Fruit fly (Drosophila melanogaster) whole organism, embryonic: ENCODE measurements around the gene SsRbeta.
A peak's percentile ranks its signal among the peaks of the same experiment; 100 is the strongest.

Experiments used
- Antp ChIP-seq: fragments of 200-800 bp; sonication (Bioruptor generic); optimal IDR thresholded peaks from 3 replicates; lab custom pipeline; 2016; ENCODE audit warnings: missing biosample characterization, missing genetic modification characterization
- CG10654 ChIP-seq: fragments of 200-800 bp; sonication (Bioruptor generic); optimal IDR thresholded peaks from 2 replicates; lab custom pipeline; 2016; ENCODE audit warnings: missing biosample characterization, missing genetic modification characterization
- CG11085 ChIP-seq: fragments of 200-800 bp; sonication (Bioruptor generic); IDR thresholded peaks from 2 replicates; pipeline ENCODE4 v1.3.6; 2022; ENCODE audit warnings: missing biosample characterization, missing genetic modification characterization
- CG12236 ChIP-seq: fragments of 200-800 bp; sonication (Bioruptor generic); optimal IDR thresholded peaks from 2 replicates; lab custom pipeline; 2016; ENCODE audit warnings: missing biosample characterization, missing genetic modification characterization
- CG13296 ChIP-seq: fragments of 200-800 bp; sonication (Bioruptor generic); optimal IDR thresholded peaks from 3 replicates; lab custom pipeline; 2018; ENCODE audit warnings: missing biosample characterization, mild to moderate bottlenecking, missing genetic modification characterization
- CG16815 ChIP-seq: fragments of 200-800 bp; sonication (Bioruptor generic); optimal IDR thresholded peaks from 3 replicates; lab custom pipeline; 2017; ENCODE audit warnings: missing biosample characterization, mild to moderate bottlenecking, missing genetic modification characterization
- CG17802 ChIP-seq: fragments of 200-800 bp; sonication (Bioruptor generic); optimal IDR thresholded peaks from 2 replicates; lab custom pipeline; 2018; ENCODE audit warnings: missing biosample characterization, mild to moderate bottlenecking, missing genetic modification characterization, moderate library complexity
- CG18476 ChIP-seq: fragments of 200-800 bp; sonication (Bioruptor generic); optimal IDR thresholded peaks from 2 replicates; lab custom pipeline; 2016; ENCODE audit warnings: missing biosample characterization, mild to moderate bottlenecking, missing genetic modification characterization
- CG18764 ChIP-seq: fragments of 200-800 bp; sonication (Bioruptor generic); optimal IDR thresholded peaks from 3 replicates; lab custom pipeline; 2016; ENCODE audit warnings: missing biosample characterization, missing genetic modification characterization
- CG2129 ChIP-seq: fragments of 200-800 bp; sonication (Bioruptor generic); IDR thresholded peaks from 2 replicates; pipeline ENCODE4 v1.3.6; 2022; ENCODE audit warnings: missing biosample characterization, missing genetic modification characterization; ENCODE audit not compliant: partially characterized antibody
- CG2199 ChIP-seq: fragments of 200-800 bp; sonication (Bioruptor generic); IDR thresholded peaks from 3 replicates; pipeline ENCODE4 v1.3.6; 2022; ENCODE audit warnings: missing biosample characterization, missing genetic modification characterization
- CG32532 ChIP-seq: fragments of 200-800 bp; sonication (Bioruptor generic); IDR thresholded peaks from 2 replicates; pipeline ENCODE4 v1.3.6; 2022; ENCODE audit warnings: missing biosample characterization, missing genetic modification characterization
- CG33557 ChIP-seq: fragments of 200-800 bp; sonication (Bioruptor generic); optimal IDR thresholded peaks from 2 replicates; lab custom pipeline; 2019; ENCODE audit warnings: missing biosample characterization, mild to moderate bottlenecking, missing genetic modification characterization, moderate library complexity
- CG34422 ChIP-seq: fragments of 200-800 bp; sonication (Bioruptor generic); IDR thresholded peaks from 3 replicates; pipeline ENCODE4 v1.3.6; 2022; ENCODE audit warnings: missing biosample characterization, missing genetic modification characterization
- CG3847 ChIP-seq: fragments of 200-800 bp; sonication (Bioruptor generic); IDR thresholded peaks from 2 replicates; pipeline ENCODE4 v1.3.6; 2022; ENCODE audit warnings: missing biosample characterization, missing genetic modification characterization
- CG7357 ChIP-seq: fragments of 200-800 bp; sonication (Bioruptor generic); IDR thresholded peaks from 3 replicates; pipeline ENCODE4 v1.3.6; 2022; ENCODE audit warnings: missing biosample characterization, missing genetic modification characterization
- CG8281 ChIP-seq: fragments of 200-800 bp; sonication (Bioruptor generic); optimal IDR thresholded peaks from 2 replicates; lab custom pipeline; 2018; ENCODE audit warnings: missing biosample characterization, mild to moderate bottlenecking, missing genetic modification characterization, moderate library complexity
- CG8924 ChIP-seq: fragments of 200-800 bp; optimal IDR thresholded peaks from 3 replicates; lab custom pipeline; 2019; ENCODE audit warnings: missing biosample characterization, mild to moderate bottlenecking, missing genetic modification characterization, moderate library complexity
- CG9609 ChIP-seq: fragments of 200-800 bp; sonication (Bioruptor generic); optimal IDR thresholded peaks from 3 replicates; lab custom pipeline; 2016; ENCODE audit warnings: missing biosample characterization, missing genetic modification characterization
- CG9876 ChIP-seq: fragments of 200-800 bp; sonication (Bioruptor generic); optimal IDR thresholded peaks from 2 replicates; lab custom pipeline; 2016; ENCODE audit warnings: missing biosample characterization, missing genetic modification characterization
- Dek ChIP-seq: fragments of 200-800 bp; sonication (Bioruptor generic); optimal IDR thresholded peaks from 3 replicates; lab custom pipeline; 2019; ENCODE audit warnings: missing biosample characterization, mild to moderate bottlenecking, missing genetic modification characterization, moderate library complexity
- Doc3 ChIP-seq: fragments of 200-800 bp; sonication (Bioruptor generic); IDR thresholded peaks from 3 replicates; pipeline ENCODE4 v1.3.6; 2022; ENCODE audit warnings: missing biosample characterization, missing genetic modification characterization; ENCODE audit not compliant: partially characterized antibody
- Mes4 ChIP-seq: fragments of 200-800 bp; sonication (Bioruptor generic); optimal IDR thresholded peaks from 2 replicates; lab custom pipeline; 2016; ENCODE audit warnings: missing biosample characterization, missing genetic modification characterization
- Poxn ChIP-seq: fragments of 200-800 bp; sonication (Bioruptor generic); IDR thresholded peaks from 2 replicates; pipeline ENCODE4 v1.3.6; 2022; ENCODE audit warnings: missing biosample characterization, missing genetic modification characterization
- Ravus ChIP-seq: fragments of 200-800 bp; sonication (Bioruptor generic); IDR thresholded peaks from 2 replicates; pipeline ENCODE4 v1.3.6; 2022; ENCODE audit warnings: missing biosample characterization, missing genetic modification characterization
- Six4 ChIP-seq: fragments of 200-800 bp; sonication (Bioruptor generic); optimal IDR thresholded peaks from 2 replicates; lab custom pipeline; 2016; ENCODE audit warnings: missing biosample characterization, missing genetic modification characterization
- Sox102F ChIP-seq: fragments of 200-800 bp; sonication (Bioruptor generic); optimal IDR thresholded peaks from 2 replicates; lab custom pipeline; 2018; ENCODE audit warnings: missing biosample characterization, mild to moderate bottlenecking, missing genetic modification characterization, moderate library complexity
- Sry-δ ChIP-seq: fragments of 200-800 bp; sonication (Bioruptor generic); optimal IDR thresholded peaks from 2 replicates; lab custom pipeline; 2016; ENCODE audit warnings: missing biosample characterization, missing genetic modification characterization
- Trl ChIP-seq, 3 experiments: fragments of >200 bp in 2 of 3; fragments of 200-800 bp in 1 of 3; sonication (Bioruptor generic) in 1 of 3; optimal IDR thresholded peaks; 2 replicates in 1 of 3; 3 replicates in 2 of 3; lab custom pipeline; 2016 to 2017; ENCODE audit warnings: missing biosample characterization in 1 of 3, missing genetic modification characterization in 1 of 3
- amos ChIP-seq: fragments of 200-800 bp; sonication (Bioruptor generic); IDR thresholded peaks from 2 replicates; pipeline ENCODE4 v1.3.6; 2022; ENCODE audit warnings: missing biosample characterization, missing genetic modification characterization; ENCODE audit not compliant: partially characterized antibody
- bab2 ChIP-seq: fragments of 200-800 bp; sonication (Bioruptor generic); optimal IDR thresholded peaks from 2 replicates; lab custom pipeline; 2016; ENCODE audit warnings: missing biosample characterization, missing genetic modification characterization
- bigmax ChIP-seq: fragments of 200-800 bp; sonication (Bioruptor generic); optimal IDR thresholded peaks from 2 replicates; lab custom pipeline; 2018; ENCODE audit warnings: missing biosample characterization, mild to moderate bottlenecking, missing genetic modification characterization
- croc ChIP-seq: fragments of 200-800 bp; sonication (Bioruptor generic); conservative IDR thresholded peaks from 3 replicates; pipeline ENCODE4 v1.3.6; 2022; ENCODE audit warnings: missing biosample characterization, missing genetic modification characterization
- dati ChIP-seq: fragments of 200-800 bp; sonication (Bioruptor generic); IDR thresholded peaks from 2 replicates; pipeline ENCODE4 v1.3.6; 2022; ENCODE audit warnings: missing biosample characterization, missing genetic modification characterization
- fd64A ChIP-seq: fragments of 200-800 bp; sonication (Bioruptor generic); optimal IDR thresholded peaks from 3 replicates; lab custom pipeline; 2018; ENCODE audit warnings: missing biosample characterization, mild to moderate bottlenecking, missing genetic modification characterization
- gce ChIP-seq: fragments of 200-800 bp; sonication (Bioruptor generic); IDR thresholded peaks from 3 replicates; pipeline ENCODE4 v1.3.6; 2022; ENCODE audit warnings: missing biosample characterization, missing genetic modification characterization
- gro ChIP-seq: fragments of 200-800 bp; sonication (Bioruptor generic); optimal IDR thresholded peaks from 2 replicates; lab custom pipeline; 2016; ENCODE audit warnings: missing biosample characterization, missing genetic modification characterization
- ind ChIP-seq: fragments of 200-800 bp; sonication (Bioruptor generic); optimal IDR thresholded peaks from 3 replicates; lab custom pipeline; 2016; ENCODE audit warnings: missing biosample characterization, missing genetic modification characterization
- kay ChIP-seq: fragments of 200-800 bp; sonication (Bioruptor generic); optimal IDR thresholded peaks from 2 replicates; lab custom pipeline; 2016; ENCODE audit warnings: missing biosample characterization, missing genetic modification characterization
- luna ChIP-seq: fragments of 200-800 bp; sonication (Bioruptor generic); optimal IDR thresholded peaks from 2 replicates; lab custom pipeline; 2016; ENCODE audit warnings: missing biosample characterization, missing genetic modification characterization
- nerfin-2 ChIP-seq: fragments of 200-800 bp; sonication (Bioruptor generic); IDR thresholded peaks from 2 replicates; pipeline ENCODE4 v1.3.6; 2022; ENCODE audit warnings: missing biosample characterization, missing genetic modification characterization; ENCODE audit not compliant: partially characterized antibody
- p53 ChIP-seq: fragments of 200-800 bp; sonication (Bioruptor generic); optimal IDR thresholded peaks from 2 replicates; lab custom pipeline; 2016; ENCODE audit warnings: missing biosample characterization, missing genetic modification characterization
- repo ChIP-seq: fragments of 200-800 bp; sonication (Bioruptor generic); optimal IDR thresholded peaks from 2 replicates; lab custom pipeline; 2016; ENCODE audit warnings: missing biosample characterization, missing genetic modification characterization
- run ChIP-seq: fragments of 200-800 bp; sonication (Bioruptor generic); optimal IDR thresholded peaks from 3 replicates; lab custom pipeline; 2018; ENCODE audit warnings: missing biosample characterization, mild to moderate bottlenecking, missing genetic modification characterization
- sens ChIP-seq: fragments of 200-800 bp; sonication (Bioruptor generic); peaks from one replicate; lab custom pipeline; 2016; ENCODE audit warnings: missing biosample characterization, missing genetic modification characterization
- sima ChIP-seq: fragments of 200-800 bp; sonication (Bioruptor generic); optimal IDR thresholded peaks from 2 replicates; lab custom pipeline; 2016; ENCODE audit warnings: missing biosample characterization, missing genetic modification characterization
- sisA ChIP-seq: fragments of 200-800 bp; sonication (Bioruptor generic); IDR thresholded peaks from 2 replicates; pipeline ENCODE4 v1.3.6; 2022; ENCODE audit warnings: missing biosample characterization, missing genetic modification characterization
- slou ChIP-seq: fragments of 200-800 bp; sonication (Bioruptor generic); optimal IDR thresholded peaks from 3 replicates; lab custom pipeline; 2016; ENCODE audit warnings: missing biosample characterization, missing genetic modification characterization
- trem ChIP-seq: fragments of 200-800 bp; optimal IDR thresholded peaks from 3 replicates; lab custom pipeline; 2019; ENCODE audit warnings: missing biosample characterization, mild to moderate bottlenecking, missing genetic modification characterization, moderate library complexity
- vfl ChIP-seq: fragments of 200-800 bp; sonication (Bioruptor generic); optimal IDR thresholded peaks from 2 replicates; lab custom pipeline; 2016; ENCODE audit warnings: missing biosample characterization, missing genetic modification characterization
- wek ChIP-seq: fragments of 200-800 bp; sonication (Bioruptor generic); optimal IDR thresholded peaks from 3 replicates; lab custom pipeline; 2018; ENCODE audit warnings: missing biosample characterization, mild to moderate bottlenecking, missing genetic modification characterization, moderate library complexity
- yki ChIP-seq: fragments of >200 bp; optimal IDR thresholded peaks from 3 replicates; lab custom pipeline; 2018

The SsRbeta gene

dm6 chr3L:16105528-16105927, 23.9 kb upstream of the SsRbeta start, which contains the start of the genes IntS9 and CG43295 (continued):
- peak; percentile 82 for TF ChIP-seq dati (GFP tag; lab: Robert Waterston, UW)
- TF ChIP-seq CG16815 (GFP tag; lab: Kevin White, UChicago) = peak; percentile 65
- peak; percentile 83 for TF ChIP-seq CG18476 (GFP tag; lab: Kevin White, UChicago)
- TF ChIP-seq Sox102F (GFP tag; lab: Kevin White, UChicago) = peak; percentile 84
- TF ChIP-seq Dek (tag; lab: Kevin White, UChicago) = peak; percentile 34
- peak; percentile 86 for TF ChIP-seq CG32532 (GFP tag; lab: Robert Waterston, UW)
- TF ChIP-seq repo (GFP tag; lab: Kevin White, UChicago) = peak; percentile 80
- TF ChIP-seq amos (GFP tag; lab: Robert Waterston, UW) = no peak; the same call in 1 of the 2 replicates
- TF ChIP-seq p53 = no peak
- peak; percentile 69; the same call in 2 of the 3 replicates for TF ChIP-seq CG7357 (GFP tag; lab: Robert Waterston, UW)
- TF ChIP-seq fd64A = peak; percentile 46
- peak; percentile 85 for TF ChIP-seq CG9609 (GFP tag; lab: Kevin White, UChicago)
- no peak for TF ChIP-seq run (tag; lab: Kevin White, UChicago)
- TF ChIP-seq sima (GFP tag; lab: Kevin White, UChicago) = peak; percentile 25
- TF ChIP-seq Poxn = 0 out of 2 replicates have a peak, but pooled peaks have one; percentile 8
- TF ChIP-seq CG13296 (GFP tag; lab: Kevin White, UChicago) = no peak
- peak; percentile 74; the same call in 2 of the 3 replicates for TF ChIP-seq CG2199 (GFP tag; lab: Robert Waterston, UW)
- no peak; the same call in 2 of the 3 replicates for TF ChIP-seq Doc3
- peak; percentile 82 for TF ChIP-seq Mes4
- TF ChIP-seq CG17802 = peak; percentile 64
- peak; percentile 89 for TF ChIP-seq CG10654
- TF ChIP-seq CG3847 = peak; percentile 65
- peak; percentile 99 for TF ChIP-seq sens (GFP tag; lab: Kevin White, UChicago)
- peak; percentile 51 for TF ChIP-seq Ravus (GFP tag; lab: Robert Waterston, UW)
- peak; percentile 72 for TF ChIP-seq CG12236 (GFP tag; lab: Kevin White, UChicago)
- TF ChIP-seq Sry-δ (GFP tag; lab: Kevin White, UChicago) = peak; percentile 61
- TF ChIP-seq Trl (optimal IDR thresholded peaks at IDR 0.05; lab: Kevin White, UChicago) = no peak
- peak; percentile 87 for TF ChIP-seq Trl (GFP tag; optimal IDR thresholded peaks at IDR 0.05; lab: Kevin White, UChicago)
- no peak for TF ChIP-seq gro (GFP tag; lab: Kevin White, UChicago)
- TF ChIP-seq bab2 (GFP tag; lab: Kevin White, UChicago) = peak; percentile 86
- TF ChIP-seq CG8924 = no peak
- TF ChIP-seq CG11085 (GFP tag; lab: Robert Waterston, UW) = peak; percentile 49; the same call in 1 of the 2 replicates
- no peak for TF ChIP-seq yki (lab: Kevin White, UChicago)
- TF ChIP-seq Six4 (GFP tag; lab: Kevin White, UChicago) = peak; percentile 82
- TF ChIP-seq vfl = peak; percentile 79
- peak; percentile 92 for TF ChIP-seq CG34422 (GFP tag; lab: Robert Waterston, UW)
- peak; percentile 61 for TF ChIP-seq croc (GFP tag; lab: Robert Waterston, UW)
- TF ChIP-seq trem (tag; lab: Kevin White, UChicago) = peak; percentile 83
- TF ChIP-seq luna (GFP tag; lab: Kevin White, UChicago) = no peak
- no peak for TF ChIP-seq nerfin-2 (GFP tag; lab: Robert Waterston, UW)
- TF ChIP-seq CG33557 (GFP tag; lab: Kevin White, UChicago) = peak; percentile 63
- peak; percentile 89 for TF ChIP-seq Antp (GFP tag; lab: Kevin White, UChicago)
- TF ChIP-seq wek (GFP tag; lab: Kevin White, UChicago) = peak; percentile 32
- peak; percentile 68 for TF ChIP-seq CG9876 (GFP tag; lab: Kevin White, UChicago)
- no peak for TF ChIP-seq CG8281 (tag; lab: Kevin White, UChicago)
- TF ChIP-seq sisA = peak; percentile 86
- TF ChIP-seq gce (GFP tag; lab: Robert Waterston, UW) = peak; percentile 83
- TF ChIP-seq CG18764 (GFP tag; lab: Kevin White, UChicago) = peak; percentile 82
- no peak for TF ChIP-seq bigmax (GFP tag; lab: Kevin White, UChicago)
- TF ChIP-seq slou (GFP tag; lab: Kevin White, UChicago) = peak; percentile 67
- TF ChIP-seq CG2129 (GFP tag; lab: Robert Waterston, UW) = no peak
- peak; percentile 89 for TF ChIP-seq ind (GFP tag; lab: Kevin White, UChicago)
- TF ChIP-seq kay (GFP tag; lab: Kevin White, UChicago) = peak; percentile 64
